Fruit fly (Drosophila melanogaster) S2 (cell line): ENCODE data around the gene salt.

Experiments used
- CG8478 ChIP-seq: fragments of >200 bp; optimal IDR thresholded peaks from 2 replicates; lab custom pipeline; 2018
- CTCF ChIP-seq, 2 experiments: fragments of >200 bp; optimal IDR thresholded peaks; 2 replicates each; lab custom pipeline; 2018

dm6 chr3R:31748093-31748996 is 6.2 kb downstream of the salt start:
- TF ChIP-seq CG8478 (lab: Kevin White, UChicago): no peak
- TF ChIP-seq CTCF (optimal IDR thresholded peaks at IDR 0.05; lab: Kevin White, UChicago): no peak
